Worm (Caenorhabditis elegans) whole organism, L2 larva: Measurements from ENCODE around the gene col-17.

Source experiments
- C34F6.9 ChIP-seq: fragments of 150-350 bp; optimal IDR thresholded peaks from 2 replicates; lab custom pipeline; 2014; ENCODE audit warnings: missing biosample characterization, missing genetic modification characterization
- F13H6.1 ChIP-seq: sonication (generic microtip); optimal IDR thresholded peaks from 2 replicates; lab custom pipeline; 2016; ENCODE audit warnings: missing genetic modification characterization, missing compliant biosample characterization
- alr-1 ChIP-seq: fragments of 150-350 bp; optimal IDR thresholded peaks from 2 replicates; lab custom pipeline; 2014; ENCODE audit warnings: missing biosample characterization, missing genetic modification characterization
- ama-1 ChIP-seq: fragments of 150-350 bp; optimal IDR thresholded peaks from 2 replicates; lab custom pipeline; 2018; ENCODE audit warnings: inconsistent platforms
- blmp-1 ChIP-seq: sonication (generic microtip); optimal IDR thresholded peaks from 2 replicates; lab custom pipeline; 2017; ENCODE audit warnings: missing genetic modification characterization, mild to moderate bottlenecking, missing compliant biosample characterization, antibody characterized with exemption, moderate library complexity; ENCODE audit not compliant: insufficient read depth
- ceh-16 ChIP-seq: fragments of 150-350 bp; optimal IDR thresholded peaks from 2 replicates; lab custom pipeline; 2014; ENCODE audit warnings: missing biosample characterization, missing genetic modification characterization
- crh-2 ChIP-seq: sonication (generic microtip); optimal IDR thresholded peaks from 2 replicates; lab custom pipeline; 2017; ENCODE audit warnings: missing biosample characterization, missing genetic modification characterization
- dmd-4 ChIP-seq: sonication (generic microtip); optimal IDR thresholded peaks from 2 replicates; lab custom pipeline; 2017; ENCODE audit warnings: missing biosample characterization, missing genetic modification characterization
- egl-27 ChIP-seq: sonication (generic microtip); optimal IDR thresholded peaks from 3 replicates; lab custom pipeline; 2017; ENCODE audit warnings: missing biosample characterization, missing genetic modification reagents, missing genetic modification characterization
- elt-1 ChIP-seq: fragments of 150-350 bp; optimal IDR thresholded peaks from 2 replicates; lab custom pipeline; 2014; ENCODE audit warnings: missing biosample characterization, missing genetic modification characterization
- elt-3 ChIP-seq: sonication (generic microtip); optimal IDR thresholded peaks from 2 replicates; lab custom pipeline; 2017; ENCODE audit warnings: missing biosample characterization, missing genetic modification characterization
- fos-1 ChIP-seq: fragments of 150-350 bp; optimal IDR thresholded peaks from 2 replicates; lab custom pipeline; 2014; ENCODE audit warnings: missing biosample characterization, missing genetic modification characterization
- gmeb-1 ChIP-seq: fragments of 150-350 bp; optimal IDR thresholded peaks from 2 replicates; lab custom pipeline; 2014; ENCODE audit warnings: missing biosample characterization, missing genetic modification characterization
- mdl-1 ChIP-seq, 2 experiments: fragments of 150-350 bp in 1 of 2; sonication (generic microtip) in 1 of 2; optimal IDR thresholded peaks; 2 replicates each; lab custom pipeline; 2017; ENCODE audit warnings: missing biosample characterization in 2 of 2, missing genetic modification characterization in 2 of 2
- nhr-11 ChIP-seq: fragments of 150-350 bp; optimal IDR thresholded peaks from 2 replicates; lab custom pipeline; 2014; ENCODE audit warnings: missing biosample characterization, missing genetic modification characterization
- nhr-129 ChIP-seq: fragments of 150-350 bp; optimal IDR thresholded peaks from 2 replicates; lab custom pipeline; 2014; ENCODE audit warnings: missing biosample characterization, missing genetic modification characterization
- nhr-21 ChIP-seq: fragments of 150-350 bp; optimal IDR thresholded peaks from 2 replicates; lab custom pipeline; 2014; ENCODE audit warnings: missing biosample characterization, missing genetic modification characterization
- nhr-23 ChIP-seq: fragments of 150-350 bp; optimal IDR thresholded peaks from 2 replicates; lab custom pipeline; 2014; ENCODE audit warnings: missing biosample characterization, missing genetic modification reagents, missing genetic modification characterization
- nhr-237 ChIP-seq: fragments of 150-350 bp; optimal IDR thresholded peaks from 2 replicates; lab custom pipeline; 2014; ENCODE audit warnings: missing biosample characterization, missing genetic modification characterization
- nhr-25 ChIP-seq: fragments of 150-350 bp; sonication (generic microtip); optimal IDR thresholded peaks from 3 replicates; lab custom pipeline; 2014; ENCODE audit warnings: missing biosample characterization, missing genetic modification characterization
- nhr-77 ChIP-seq: fragments of 150-350 bp; optimal IDR thresholded peaks from 2 replicates; lab custom pipeline; 2014; ENCODE audit warnings: missing biosample characterization, missing genetic modification characterization
- peb-1 ChIP-seq: fragments of 150-350 bp; optimal IDR thresholded peaks from 2 replicates; lab custom pipeline; 2014; ENCODE audit warnings: missing biosample characterization, missing genetic modification characterization
- sem-4 ChIP-seq: fragments of 150-350 bp; optimal IDR thresholded peaks from 2 replicates; lab custom pipeline; 2014; ENCODE audit warnings: missing biosample characterization, missing genetic modification reagents, missing genetic modification characterization
- skn-1 ChIP-seq: sonication (generic microtip); optimal IDR thresholded peaks from 2 replicates; lab custom pipeline; 2017; ENCODE audit warnings: missing biosample characterization, missing genetic modification characterization
- sma-3 ChIP-seq: sonication (generic microtip); optimal IDR thresholded peaks from 2 replicates; lab custom pipeline; 2016; ENCODE audit warnings: missing genetic modification reagents, missing genetic modification characterization, missing compliant biosample characterization
- sma-9 ChIP-seq, 2 experiments: fragments of 150-350 bp in 1 of 2; sonication (generic microtip) in 1 of 2; optimal IDR thresholded peaks; 2 replicates each; lab custom pipeline; 2014 to 2016; ENCODE audit warnings: missing genetic modification characterization in 2 of 2, mild to moderate bottlenecking in 1 of 2, missing biosample characterization in 1 of 2, missing compliant biosample characterization in 1 of 2, missing genetic modification reagents in 1 of 2, moderate library complexity in 1 of 2
- unc-39 ChIP-seq: fragments of 150-350 bp; optimal IDR thresholded peaks from 2 replicates; lab custom pipeline; 2014; ENCODE audit warnings: missing biosample characterization, missing genetic modification characterization
- unc-55 ChIP-seq: fragments of 150-350 bp; sonication (generic microtip); optimal IDR thresholded peaks from 3 replicates; lab custom pipeline; 2014; ENCODE audit warnings: missing biosample characterization, missing genetic modification reagents, missing genetic modification characterization
- unc-62 ChIP-seq: fragments of 150-350 bp; optimal IDR thresholded peaks from 2 replicates; lab custom pipeline; 2014; ENCODE audit warnings: missing biosample characterization, missing genetic modification reagents, missing genetic modification characterization
- zag-1 ChIP-seq: fragments of 150-350 bp; optimal IDR thresholded peaks from 2 replicates; lab custom pipeline; 2014; ENCODE audit warnings: missing biosample characterization, missing genetic modification characterization
- ztf-1 ChIP-seq: fragments of 200-800 bp; sonication (Bioruptor generic); conservative IDR thresholded peaks from 2 replicates; pipeline ENCODE4 v1.3.6; 2022; ENCODE audit warnings: missing genetic modification characterization, missing compliant biosample characterization
- ztf-11 ChIP-seq: sonication (generic microtip); optimal IDR thresholded peaks from 2 replicates; lab custom pipeline; 2017; ENCODE audit warnings: missing biosample characterization, missing genetic modification characterization

Gene col-17

DNA sequence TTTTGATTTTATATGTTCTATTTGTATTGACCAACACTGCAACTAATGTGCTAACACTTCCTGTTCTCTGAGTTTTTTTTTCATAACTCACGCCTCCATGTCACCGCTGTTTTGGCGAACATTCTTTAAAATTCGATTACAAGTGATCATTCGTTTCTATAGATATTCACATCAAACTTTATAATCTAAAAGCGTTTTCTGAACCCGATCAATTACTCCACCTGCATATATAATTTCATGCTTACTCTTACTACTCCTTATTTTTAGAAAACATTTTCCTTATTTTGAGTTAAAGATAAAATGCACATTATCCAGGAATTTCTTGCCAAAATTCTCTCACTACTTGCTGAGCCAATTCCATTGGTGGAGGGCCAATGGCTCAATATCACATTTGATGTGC lies 18.6 kb upstream of the col-17 start, which contains the start of gene R05F9.7:
R05F9.7 (plus strand) TSS at position 301 of the 400 bp plus-strand sequence.
- TF ChIP-seq blmp-1 (tag; lab: Kevin White, UChicago) (no peak), nhr-21 (tag; lab: Kevin White, UChicago) (no peak), nhr-237 (tag; lab: Kevin White, UChicago) (no peak), alr-1 (tag; lab: Kevin White, UChicago) (no peak), ceh-16 (no peak), nhr-11 (tag; lab: Kevin White, UChicago) (no peak), elt-1 (tag; lab: Kevin White, UChicago) (no peak), unc-55 (GFP tag; lab: Kevin White, UChicago) (no peak), fos-1 (tag; lab: Kevin White, UChicago) (no peak), unc-62 (GFP tag; lab: Kevin White, UChicago) (no peak), peb-1 (tag; lab: Kevin White, UChicago) (no peak), C34F6.9 (no peak), ztf-1 (GFP tag; lab: Robert Waterston, UW) (no peak), mdl-1 (tag; optimal IDR thresholded peaks at IDR 0.05; lab: Kevin White, UChicago) (no peak), unc-39 (tag; lab: Kevin White, UChicago) (no peak), nhr-77 (no peak), ama-1 (lab: Kevin White, UChicago) (no peak), F13H6.1 (tag; lab: Kevin White, UChicago) (no peak), skn-1 (tag; lab: Kevin White, UChicago) (no peak), ztf-11 (tag; lab: Kevin White, UChicago) (no peak)

DNA sequence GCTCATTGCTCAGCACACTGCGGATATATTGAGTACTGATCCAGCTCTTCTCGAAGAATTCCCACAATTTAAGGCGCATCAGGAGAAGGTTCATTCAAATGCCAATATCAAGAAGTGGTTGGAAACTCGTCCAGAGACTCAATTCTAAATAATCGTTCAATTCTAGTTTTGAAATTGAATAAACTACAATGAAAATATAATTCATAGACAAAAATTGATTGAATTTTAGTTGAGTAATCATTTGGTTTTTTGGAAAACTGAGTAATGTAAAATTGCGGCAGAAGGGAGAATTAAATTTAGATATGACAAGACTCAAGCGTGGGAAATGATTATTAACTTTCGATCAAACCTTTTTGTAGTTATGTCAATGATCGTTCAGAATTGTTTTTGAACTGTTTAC lies 17.0 kb upstream of the col-17 start:
- no peak for TF ChIP-seq dmd-4 (tag; lab: Kevin White, UChicago)
- no peak for TF ChIP-seq egl-27 (tag; lab: Kevin White, UChicago)

DNA sequence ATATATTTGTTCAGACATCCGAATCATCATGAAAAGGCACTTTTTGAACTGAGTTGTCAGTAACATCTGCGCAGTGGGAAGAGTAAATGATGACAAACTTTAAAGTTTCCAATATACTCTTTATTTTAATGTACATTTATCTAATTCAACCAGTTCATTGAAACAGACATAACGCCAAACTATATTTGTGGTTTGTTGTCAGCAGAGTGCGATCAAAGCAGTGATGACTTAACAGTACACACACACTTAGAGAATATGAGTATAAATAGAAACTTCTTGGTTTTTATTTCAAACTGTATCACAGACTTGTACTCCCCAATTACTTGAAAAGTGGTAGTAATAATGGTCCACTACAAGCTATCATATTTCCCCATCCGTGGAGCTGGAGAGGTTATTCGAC lies 16.0 kb upstream of the col-17 start, which contains the start of gene gst-8:
gst-8 (plus strand) TSS at position 301 of the 400 bp plus-strand sequence.
- TF ChIP-seq nhr-237 (tag; lab: Kevin White, UChicago) (no peak), nhr-11 (tag; lab: Kevin White, UChicago) (no peak), ama-1 (lab: Kevin White, UChicago) (no peak), skn-1 (tag; lab: Kevin White, UChicago) (peak; percentile 56)

DNA sequence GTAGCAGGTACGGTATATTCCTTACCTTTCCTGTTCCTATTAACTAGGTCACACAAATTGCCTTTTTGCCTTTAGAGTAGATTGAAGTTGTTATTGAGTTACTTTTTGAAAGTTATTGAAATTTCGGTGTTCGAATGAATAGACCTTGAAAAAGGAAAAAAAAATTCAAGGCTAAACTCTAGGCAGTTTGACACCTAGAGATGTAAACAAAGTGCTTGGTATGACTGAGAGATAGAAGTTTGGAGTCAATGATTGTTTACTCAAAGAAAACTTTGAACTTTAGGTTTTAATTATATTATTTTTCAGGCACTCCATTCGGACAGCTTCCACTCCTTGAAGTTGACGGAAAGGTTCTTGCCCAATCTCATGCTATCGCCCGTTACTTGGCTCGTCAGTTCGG lies 15.1 kb upstream of the col-17 start:
- no peak for TF ChIP-seq nhr-11 (tag; lab: Kevin White, UChicago)
- no peak for TF ChIP-seq sem-4 (tag; lab: Kevin White, UChicago)
- TF ChIP-seq crh-2: peak; percentile 1
- peak; percentile 38 for TF ChIP-seq nhr-25 (tag; lab: Kevin White, UChicago)
- no peak for TF ChIP-seq egl-27 (tag; lab: Kevin White, UChicago)
- TF ChIP-seq mdl-1 (tag; optimal IDR thresholded peaks at IDR 0.05; lab: Kevin White, UChicago): no peak
- TF ChIP-seq, all 48 proteins: peak for 2

DNA sequence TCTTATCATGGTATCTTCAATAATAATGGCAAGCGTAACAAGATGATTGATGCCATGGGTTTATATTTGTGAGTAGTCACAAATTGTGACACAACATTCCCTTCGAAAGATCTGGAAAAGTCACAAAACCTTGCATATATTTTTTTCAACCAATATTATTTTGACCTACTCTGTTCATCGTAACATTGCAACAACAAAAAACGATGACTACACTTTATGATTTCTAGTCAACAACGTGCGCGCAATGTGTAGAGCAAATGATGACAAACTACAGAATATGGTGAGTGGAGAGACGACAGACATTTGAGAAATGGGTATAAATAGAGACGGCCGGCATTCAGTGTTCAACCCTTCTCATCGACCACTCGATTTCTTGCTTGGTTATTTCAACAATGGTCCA lies 14.4 kb upstream of the col-17 start, which contains the start of gene gst-7:
gst-7 (plus strand) TSS at position 336 of the 400 bp plus-strand sequence.
- peak; percentile 1 for TF ChIP-seq C34F6.9
- peak; percentile 23 for TF ChIP-seq F13H6.1 (tag; lab: Kevin White, UChicago)
- TF ChIP-seq fos-1 (tag; lab: Kevin White, UChicago): peak; percentile 64
- no peak for TF ChIP-seq zag-1 (tag; lab: Kevin White, UChicago)
- peak; percentile 75 for TF ChIP-seq sma-9 (GFP tag; optimal IDR thresholded peaks at IDR 0.05; lab: Kevin White, UChicago)
- no peak for TF ChIP-seq sma-9 (tag; optimal IDR thresholded peaks at IDR 0.05; lab: Kevin White, UChicago)
- peak; percentile 62 for TF ChIP-seq nhr-25 (tag; lab: Kevin White, UChicago)
- peak; percentile 6 for TF ChIP-seq gmeb-1 (tag; lab: Kevin White, UChicago)
- no peak for TF ChIP-seq nhr-23 (tag; lab: Kevin White, UChicago)
- no peak for TF ChIP-seq elt-3 (tag; lab: Kevin White, UChicago)
- TF ChIP-seq unc-55 (GFP tag; lab: Kevin White, UChicago): peak; percentile 15
- TF ChIP-seq nhr-21 (tag; lab: Kevin White, UChicago): no peak
- peak; percentile 61 for TF ChIP-seq sma-3 (GFP tag; lab: Kevin White, UChicago)
- peak; percentile 26 for TF ChIP-seq nhr-129 (tag; lab: Kevin White, UChicago)
- peak; percentile 94 for TF ChIP-seq skn-1 (tag; lab: Kevin White, UChicago)
- TF ChIP-seq elt-1 (tag; lab: Kevin White, UChicago): no peak
- peak; percentile 21 for TF ChIP-seq crh-2
